Worm (Caenorhabditis elegans) whole organism, L4 larva: Measurements from ENCODE around the gene unc-43.

ENCODE experiments used
- D1046.2 ChIP-seq: fragments of 200-800 bp; sonication (Bioruptor generic); IDR thresholded peaks from 2 replicates; pipeline ENCODE4 v1.3.6; 2022; ENCODE audit warnings: missing genetic modification characterization, missing compliant biosample characterization
- F37D6.2 ChIP-seq: sonication (generic microtip); optimal IDR thresholded peaks from 2 replicates; lab custom pipeline; 2016; ENCODE audit warnings: mild to moderate bottlenecking, missing genetic modification characterization, missing compliant biosample characterization
- F49E8.2 ChIP-seq: sonication (generic microtip); optimal IDR thresholded peaks from 2 replicates; lab custom pipeline; 2016; ENCODE audit warnings: missing compliant biosample characterization, mild to moderate bottlenecking, missing genetic modification characterization, borderline replicate concordance
- R02D3.7 ChIP-seq: fragments of 150-350 bp; sonication (generic microtip); optimal IDR thresholded peaks from 3 replicates; lab custom pipeline; 2014; ENCODE audit warnings: missing biosample characterization, missing genetic modification characterization
- T20F7.1 ChIP-seq: fragments of 200-800 bp; sonication (Bioruptor generic); optimal IDR thresholded peaks from 2 replicates; lab custom pipeline; 2018; ENCODE audit warnings: mild to moderate bottlenecking, missing genetic modification characterization, missing compliant biosample characterization
- T26A8.4 ChIP-seq: fragments of 200-800 bp; sonication (Bioruptor generic); IDR thresholded peaks from 2 replicates; pipeline ENCODE4 v1.3.6; 2022; ENCODE audit warnings: missing genetic modification characterization, missing compliant biosample characterization
- Y105C5A.15 ChIP-seq: fragments of 200-800 bp; sonication (Bioruptor generic); IDR thresholded peaks from 2 replicates; pipeline ENCODE4 v1.3.6; 2022; ENCODE audit warnings: missing genetic modification characterization, missing compliant biosample characterization
- Y5F2A.4 ChIP-seq: fragments of 200-800 bp; sonication (Bioruptor generic); optimal IDR thresholded peaks from 2 replicates; lab custom pipeline; 2018; ENCODE audit warnings: mild to moderate bottlenecking, missing genetic modification characterization, missing compliant biosample characterization
- Y75B8A.6 ChIP-seq: fragments of 200-800 bp; sonication (Bioruptor generic); IDR thresholded peaks from 2 replicates; pipeline ENCODE4 v1.3.6; 2022; ENCODE audit warnings: missing genetic modification reagents, missing genetic modification characterization, missing compliant biosample characterization
- aha-1 ChIP-seq: fragments of 150-350 bp; peaks from one replicate; lab custom pipeline; 2014; ENCODE audit warnings: missing biosample characterization, missing genetic modification characterization
- arid-1 ChIP-seq: fragments of 200-800 bp; sonication (Bioruptor generic); conservative IDR thresholded peaks from 2 replicates; pipeline ENCODE4 v1.3.6; 2022; ENCODE audit warnings: missing genetic modification reagents, missing genetic modification characterization, missing compliant biosample characterization
- ceh-32 ChIP-seq: sonication (generic microtip); optimal IDR thresholded peaks from 2 replicates; lab custom pipeline; 2016; ENCODE audit warnings: mild to moderate bottlenecking, missing genetic modification characterization, missing compliant biosample characterization; ENCODE audit not compliant: poor library complexity
- ceh-82 ChIP-seq: sonication (generic microtip); optimal IDR thresholded peaks from 2 replicates; lab custom pipeline; 2017; ENCODE audit warnings: missing biosample characterization, missing genetic modification characterization
- cey-2 ChIP-seq: sonication (generic microtip); optimal IDR thresholded peaks from 3 replicates; lab custom pipeline; 2017; ENCODE audit warnings: missing genetic modification characterization, mild to moderate bottlenecking, missing compliant biosample characterization, antibody characterized with exemption, borderline replicate concordance; ENCODE audit not compliant: insufficient read depth
- daf-12 ChIP-seq: fragments of 150-350 bp; optimal IDR thresholded peaks from 2 replicates; lab custom pipeline; 2014; ENCODE audit warnings: missing biosample characterization, missing genetic modification reagents, missing genetic modification characterization
- dmd-6 ChIP-seq: fragments of 200-800 bp; sonication (Bioruptor generic); IDR thresholded peaks from 2 replicates; pipeline ENCODE4 v1.3.6; 2022; ENCODE audit warnings: missing genetic modification reagents, missing genetic modification characterization, missing compliant biosample characterization
- dpl-1 ChIP-seq: fragments of 150-350 bp; optimal IDR thresholded peaks from 2 replicates; lab custom pipeline; 2014; ENCODE audit warnings: missing biosample characterization, missing genetic modification reagents, missing genetic modification characterization
- egl-27 ChIP-seq: sonication (generic microtip); optimal IDR thresholded peaks from 3 replicates; lab custom pipeline; 2017; ENCODE audit warnings: missing biosample characterization, missing genetic modification reagents, missing genetic modification characterization
- egl-43 ChIP-seq: fragments of 200-800 bp; sonication (Bioruptor generic); IDR thresholded peaks from 2 replicates; pipeline ENCODE4 v1.3.6; 2022; ENCODE audit warnings: missing genetic modification reagents, missing genetic modification characterization, missing compliant biosample characterization
- hmg-1.1 ChIP-seq: fragments of 200-800 bp; sonication (Bioruptor generic); IDR thresholded peaks from 2 replicates; pipeline ENCODE4 v1.3.6; 2022; ENCODE audit warnings: missing genetic modification reagents, missing genetic modification characterization, missing compliant biosample characterization
- jun-1 ChIP-seq: fragments of 150-350 bp; optimal IDR thresholded peaks from 2 replicates; lab custom pipeline; 2014; ENCODE audit warnings: missing biosample characterization, missing genetic modification reagents, missing genetic modification characterization
- lin-13 ChIP-seq: fragments of 150-350 bp; optimal IDR thresholded peaks from 2 replicates; lab custom pipeline; 2014; ENCODE audit warnings: missing biosample characterization, missing genetic modification reagents, missing genetic modification characterization
- lin-29 ChIP-seq: fragments of 200-800 bp; sonication (Bioruptor generic); IDR thresholded peaks from 2 replicates; pipeline ENCODE4 v1.3.6; 2022; ENCODE audit warnings: missing genetic modification reagents, missing genetic modification characterization, missing compliant biosample characterization
- lin-39 ChIP-seq: fragments of 150-350 bp; optimal IDR thresholded peaks from 2 replicates; lab custom pipeline; 2014; ENCODE audit warnings: missing biosample characterization, missing genetic modification reagents, missing genetic modification characterization
- madf-9 ChIP-seq: fragments of 200-800 bp; sonication (Bioruptor generic); conservative IDR thresholded peaks from 2 replicates; pipeline ENCODE4 v1.3.6; 2022; ENCODE audit warnings: missing genetic modification reagents, missing genetic modification characterization, missing compliant biosample characterization
- mdl-1 ChIP-seq, 2 experiments: fragments of 150-350 bp in 1 of 2; sonication (generic microtip) in 1 of 2; optimal IDR thresholded peaks; 2 replicates each; lab custom pipeline; 2014 to 2017; ENCODE audit warnings: missing biosample characterization in 2 of 2, missing genetic modification characterization in 2 of 2
- mdt-29 ChIP-seq: fragments of 200-800 bp; sonication (Bioruptor generic); IDR thresholded peaks from 2 replicates; pipeline ENCODE4 v1.3.6; 2022; ENCODE audit warnings: missing genetic modification reagents, missing genetic modification characterization, missing compliant biosample characterization
- mep-1 ChIP-seq: fragments of 150-350 bp; sonication (generic microtip); optimal IDR thresholded peaks from 3 replicates; lab custom pipeline; 2014; ENCODE audit warnings: missing biosample characterization, missing genetic modification characterization
- mxl-2 ChIP-seq: fragments of 200-800 bp; sonication (Bioruptor generic); conservative IDR thresholded peaks from 2 replicates; pipeline ENCODE4 v1.3.6; 2022; ENCODE audit warnings: missing genetic modification reagents, missing genetic modification characterization, missing compliant biosample characterization
- nhr-10 ChIP-seq: fragments of 150-350 bp; optimal IDR thresholded peaks from 2 replicates; lab custom pipeline; 2014; ENCODE audit warnings: missing biosample characterization, missing genetic modification characterization
- nhr-102 ChIP-seq: sonication (generic microtip); optimal IDR thresholded peaks from 2 replicates; lab custom pipeline; 2016; ENCODE audit warnings: mild to moderate bottlenecking, missing genetic modification characterization, moderate library complexity, missing compliant biosample characterization
- nhr-111 ChIP-seq: fragments of 200-800 bp; sonication (Bioruptor generic); optimal IDR thresholded peaks from 2 replicates; lab custom pipeline; 2018; ENCODE audit warnings: mild to moderate bottlenecking, missing genetic modification characterization, missing compliant biosample characterization
- nhr-25 ChIP-seq: sonication (generic microtip); optimal IDR thresholded peaks from 2 replicates; lab custom pipeline; 2017; ENCODE audit warnings: missing genetic modification characterization, mild to moderate bottlenecking, missing compliant biosample characterization, antibody characterized with exemption, moderate library complexity, borderline replicate concordance; ENCODE audit not compliant: insufficient read depth
- nhr-41 ChIP-seq: fragments of 200-800 bp; sonication (Bioruptor generic); IDR thresholded peaks from 2 replicates; pipeline ENCODE4 v1.3.6; 2022; ENCODE audit warnings: missing genetic modification reagents, missing genetic modification characterization, missing compliant biosample characterization
- nhr-42 ChIP-seq: fragments of 200-800 bp; sonication (Bioruptor generic); IDR thresholded peaks from 2 replicates; pipeline ENCODE4 v1.3.6; 2022; ENCODE audit warnings: missing genetic modification characterization, missing compliant biosample characterization
- nhr-6 ChIP-seq: fragments of 150-350 bp; optimal IDR thresholded peaks from 2 replicates; lab custom pipeline; 2014; ENCODE audit warnings: missing biosample characterization, missing genetic modification characterization
- nhr-77 ChIP-seq: fragments of 150-350 bp; optimal IDR thresholded peaks from 2 replicates; lab custom pipeline; 2014; ENCODE audit warnings: missing biosample characterization, missing genetic modification characterization
- pha-4 ChIP-seq, 2 experiments: fragments of 150-350 bp in 1 of 2; fragments of 200-800 bp in 1 of 2; sonication (Bioruptor generic) in 1 of 2; IDR thresholded peaks in 1 of 2; optimal IDR thresholded peaks in 1 of 2; 2 replicates each; pipeline versions ENCODE4 v1.3.6 to Lab custom; 2014 to 2022; ENCODE audit warnings: missing genetic modification characterization in 2 of 2, missing genetic modification reagents in 2 of 2, missing biosample characterization in 1 of 2, missing compliant biosample characterization in 1 of 2
- rbr-2 ChIP-seq: sonication (generic microtip); optimal IDR thresholded peaks from 2 replicates; lab custom pipeline; 2016; ENCODE audit warnings: missing genotype, missing genetic modification characterization, missing compliant biosample characterization
- sdz-12 ChIP-seq: fragments of 200-800 bp; sonication (Bioruptor generic); optimal IDR thresholded peaks from 2 replicates; lab custom pipeline; 2018; ENCODE audit warnings: mild to moderate bottlenecking, missing genetic modification characterization, missing compliant biosample characterization
- unc-39 ChIP-seq: sonication (generic microtip); optimal IDR thresholded peaks from 2 replicates; lab custom pipeline; 2017; ENCODE audit warnings: missing biosample characterization, missing genetic modification characterization
- zfp-2 ChIP-seq: sonication (generic microtip); optimal IDR thresholded peaks from 2 replicates; lab custom pipeline; 2016; ENCODE audit warnings: mild to moderate bottlenecking, missing genetic modification characterization, missing compliant biosample characterization

Gene unc-43

DNA sequence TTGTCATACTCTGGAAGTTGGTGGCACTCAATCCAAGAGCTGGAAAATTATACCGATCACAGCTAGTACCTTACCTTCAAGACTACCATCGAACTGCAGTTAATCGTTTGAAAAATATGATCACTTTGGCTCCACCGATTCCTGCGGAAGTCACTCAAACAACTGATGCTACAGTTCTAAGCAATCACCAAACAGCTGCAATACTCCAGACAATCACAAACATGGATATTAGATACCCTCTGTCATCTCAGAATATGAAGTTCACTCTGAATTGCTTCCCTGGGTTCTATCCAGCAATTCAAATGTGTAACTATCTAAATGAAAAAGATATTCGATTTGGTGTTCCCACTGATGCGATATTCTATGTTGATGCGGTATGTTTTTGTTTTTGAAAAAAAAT lies 61.4 kb downstream of the unc-43 start:
- TF ChIP-seq aha-1 (tag; lab: Kevin White, UChicago) (peak; percentile 90), mxl-2 (GFP tag; lab: Robert Waterston, UW) (no peak)
- TF ChIP-seq, all 104 proteins: peak for 1

DNA sequence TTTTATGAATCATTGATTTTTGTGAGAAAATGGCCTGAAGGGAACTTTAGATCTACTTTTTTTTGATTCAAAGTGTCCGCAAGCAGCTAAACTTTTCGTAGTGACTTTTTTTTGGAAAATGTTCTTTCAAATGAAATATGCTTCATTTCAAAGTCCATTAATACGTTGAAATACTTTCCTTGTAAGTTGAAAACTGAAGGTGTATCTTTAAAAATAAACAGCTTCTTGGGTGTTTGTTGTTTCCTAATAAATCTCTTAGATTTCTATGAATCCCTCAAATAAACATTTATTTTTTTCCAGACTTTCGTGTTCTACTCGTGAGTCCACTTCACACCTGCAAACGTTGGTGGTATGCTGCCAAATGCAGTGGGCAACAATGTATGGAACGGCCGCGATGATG lies 63.4 kb downstream of the unc-43 start, which contains the start of gene ebax-1:
ebax-1 (plus strand) TSS at position 301 of the 400 bp plus-strand sequence.
- TF ChIP-seq egl-27 (tag; lab: Kevin White, UChicago) (no peak), T26A8.4 (no peak), unc-39 (tag; lab: Kevin White, UChicago) (no peak), Y105C5A.15 (GFP tag; lab: Robert Waterston, UW) (no peak), nhr-77 (tag; lab: Kevin White, UChicago) (no peak), lin-29 (GFP tag; lab: Robert Waterston, UW) (no peak), mdl-1 (tag; optimal IDR thresholded peaks at IDR 0.05; lab: Kevin White, UChicago) (no peak), nhr-6 (tag; lab: Kevin White, UChicago) (no peak)

DNA sequence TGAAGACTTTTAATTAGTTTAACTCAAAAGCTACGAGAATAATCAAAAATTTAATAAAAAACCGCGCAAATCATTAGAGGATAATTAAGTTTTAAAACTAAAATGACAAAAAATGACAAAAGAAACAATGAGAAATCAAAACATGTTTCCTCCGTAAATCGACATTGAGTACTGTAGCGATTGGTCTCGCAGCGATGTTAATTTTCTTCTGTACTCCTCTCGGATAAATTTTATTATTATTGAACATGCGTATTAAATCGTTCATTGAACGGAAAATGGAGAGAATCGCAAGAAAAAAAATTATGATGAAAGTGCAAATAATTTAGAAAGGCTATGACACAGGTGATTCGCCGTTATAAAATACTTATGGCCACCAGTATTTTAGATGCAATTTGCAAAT lies 64.7 kb downstream of the unc-43 start:
- TF ChIP-seq cey-2 (tag; lab: Kevin White, UChicago), result no peak
- no peak for TF ChIP-seq nhr-6 (tag; lab: Kevin White, UChicago)
- no peak for TF ChIP-seq jun-1 (tag; lab: Kevin White, UChicago)
- TF ChIP-seq dmd-6 (GFP tag; lab: Robert Waterston, UW), result no peak
- TF ChIP-seq R02D3.7, result peak; percentile 34

DNA sequence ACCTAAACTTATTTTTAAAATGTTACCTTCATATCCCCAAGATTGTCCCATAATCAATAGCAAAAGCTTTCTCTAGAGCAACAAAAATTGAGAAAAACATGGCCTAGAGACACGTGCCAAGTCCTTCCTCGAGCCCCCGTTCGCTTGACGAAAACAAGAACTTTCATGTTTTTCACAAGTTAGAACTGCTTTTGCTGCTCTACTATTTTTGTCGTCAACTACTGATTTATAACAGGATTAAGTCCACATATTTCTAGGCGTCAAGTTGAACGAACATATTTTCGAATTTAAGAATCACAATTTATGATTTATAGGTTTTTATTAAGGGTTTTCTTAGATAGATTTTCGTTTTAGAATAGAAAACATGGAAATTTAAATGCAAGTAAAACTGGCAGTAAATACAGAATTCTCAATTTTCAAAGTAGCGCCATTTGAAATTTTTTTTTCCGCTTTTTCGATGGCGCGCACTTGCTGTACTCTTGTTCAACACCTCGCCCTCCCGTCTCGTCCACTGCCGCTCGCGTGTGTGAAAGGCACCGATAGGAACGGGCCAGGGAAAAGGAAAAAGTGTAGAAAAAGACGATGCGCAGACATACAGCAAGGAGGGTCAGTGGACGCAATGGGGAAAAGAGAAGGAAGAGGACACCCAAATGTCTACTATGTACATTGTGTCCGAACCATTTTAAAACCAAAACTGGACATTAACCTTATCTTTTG lies 65.7 kb downstream of the unc-43 start, which contains the start of gene rad-51:
rad-51 (minus strand) TSS at position 51 of the 717 bp plus-strand sequence.
- peak; percentile 81 for TF ChIP-seq hmg-1.1 (GFP tag; lab: Robert Waterston, UW)
- TF ChIP-seq F37D6.2 (tag; lab: Kevin White, UChicago), result no peak
- 0 out of 2 replicates have a peak, but pooled peaks have one; percentile 14 for TF ChIP-seq arid-1 (GFP tag; lab: Robert Waterston, UW)
- no peak for TF ChIP-seq ceh-32 (tag; lab: Kevin White, UChicago)
- TF ChIP-seq egl-43 (GFP tag; lab: Robert Waterston, UW), result no peak
- peak; percentile 42; the same call in 1 of the 2 replicates for TF ChIP-seq dmd-6 (GFP tag; lab: Robert Waterston, UW)
- no peak for TF ChIP-seq madf-9 (GFP tag; lab: Robert Waterston, UW)
- TF ChIP-seq nhr-41 (GFP tag; lab: Robert Waterston, UW), result no peak
- TF ChIP-seq mep-1 (tag; lab: Kevin White, UChicago), result peak; percentile 84
- no peak for TF ChIP-seq lin-39 (tag; lab: Kevin White, UChicago)
- no peak for TF ChIP-seq Y5F2A.4
- peak; percentile 83 for TF ChIP-seq dpl-1 (GFP tag; lab: Kevin White, UChicago)
- no peak for TF ChIP-seq egl-27 (tag; lab: Kevin White, UChicago)
- peak; percentile 67 for TF ChIP-seq rbr-2 (tag; lab: Kevin White, UChicago)
- no peak for TF ChIP-seq nhr-10
- TF ChIP-seq daf-12 (tag; lab: Kevin White, UChicago), result no peak
- no peak for TF ChIP-seq nhr-6 (tag; lab: Kevin White, UChicago)
- TF ChIP-seq mdl-1 (tag; optimal IDR thresholded peaks at IDR 0.05; lab: Kevin White, UChicago), result peak in 1 of 2 experiments; percentile 64
- no peak for TF ChIP-seq lin-13
- TF ChIP-seq sdz-12, result no peak
- no peak for TF ChIP-seq F49E8.2 (tag; lab: Kevin White, UChicago)
- no peak for TF ChIP-seq pha-4 (GFP tag; IDR thresholded peaks at IDR 0.05; lab: Robert Waterston, UW)
- no peak for TF ChIP-seq pha-4 (tag; optimal IDR thresholded peaks at IDR 0.05; lab: Kevin White, UChicago)
- no peak for TF ChIP-seq zfp-2
- TF ChIP-seq nhr-25, result peak; percentile 5
- TF ChIP-seq Y75B8A.6 (GFP tag; lab: Robert Waterston, UW), result no peak
- TF ChIP-seq ceh-82, result no peak
- TF ChIP-seq nhr-102 (tag; lab: Kevin White, UChicago), result no peak
- no peak for TF ChIP-seq nhr-111 (GFP tag; lab: Kevin White, UChicago)
- no peak for TF ChIP-seq D1046.2 (GFP tag; lab: Robert Waterston, UW)
- no peak for TF ChIP-seq mdt-29
- TF ChIP-seq nhr-77 (tag; lab: Kevin White, UChicago), result peak; percentile 33
- TF ChIP-seq nhr-42 (GFP tag; lab: Robert Waterston, UW), result no peak
- no peak for TF ChIP-seq T20F7.1 (GFP tag; lab: Kevin White, UChicago)
